Worm (Caenorhabditis elegans) whole organism, midembryonic: Measurements from ENCODE around the gene dgk-4.
A peak's percentile ranks its signal among the peaks of the same experiment; 100 is the strongest.

Experiments used
- T22C8.4 ChIP-seq: fragments of 200-800 bp; sonication (Bioruptor generic); IDR thresholded peaks from 2 replicates; pipeline ENCODE4 v1.3.6; 2022; ENCODE audit warnings: missing genetic modification characterization, missing compliant biosample characterization
- cog-1 ChIP-seq: sonication (generic microtip); optimal IDR thresholded peaks from 2 replicates; lab custom pipeline; 2016; ENCODE audit warnings: missing genetic modification characterization, missing compliant biosample characterization
- flt-1 ChIP-seq: fragments of 200-800 bp; sonication (Bioruptor generic); IDR thresholded peaks from 2 replicates; pipeline ENCODE4 v1.3.6; 2022; ENCODE audit warnings: missing genetic modification characterization, missing compliant biosample characterization
- klf-2 ChIP-seq: fragments of 200-800 bp; sonication (Bioruptor generic); conservative IDR thresholded peaks from 2 replicates; pipeline ENCODE4 v1.3.6; 2022; ENCODE audit warnings: missing genetic modification reagents, missing genetic modification characterization, missing compliant biosample characterization
- med-1 ChIP-seq: sonication (generic microtip); optimal IDR thresholded peaks from 2 replicates; lab custom pipeline; 2017; ENCODE audit warnings: missing genetic modification characterization, mild to moderate bottlenecking, missing compliant biosample characterization, antibody characterized with exemption, missing genetic modification reagents; ENCODE audit not compliant: insufficient read depth
- ref-1 ChIP-seq: fragments of 200-800 bp; sonication (Bioruptor generic); conservative IDR thresholded peaks from 2 replicates; pipeline ENCODE4 v1.3.6; 2022; ENCODE audit warnings: missing genetic modification reagents, missing genetic modification characterization, missing compliant biosample characterization
- tab-1 ChIP-seq: fragments of 200-800 bp; sonication (Bioruptor generic); IDR thresholded peaks from 2 replicates; pipeline ENCODE4 v1.3.6; 2022; ENCODE audit warnings: missing genetic modification characterization, missing compliant biosample characterization
- ztf-23 ChIP-seq: fragments of 200-800 bp; sonication (Bioruptor generic); IDR thresholded peaks from 2 replicates; pipeline ENCODE4 v1.3.6; 2022; ENCODE audit warnings: missing genetic modification reagents, missing genetic modification characterization, missing compliant biosample characterization
- ztf-29 ChIP-seq: fragments of 200-800 bp; sonication (Bioruptor generic); IDR thresholded peaks from 2 replicates; pipeline ENCODE4 v1.3.6; 2022; ENCODE audit warnings: missing genetic modification reagents, missing genetic modification characterization, missing compliant biosample characterization

dgk-4 gene

ce11 chrIV:8627328-8627727 lies 3.8 kb upstream of the dgk-4 start, which contains the start of gene F42A9.11:
F42A9.11 (plus strand) TSS chrIV:8627637.
- no peak for TF ChIP-seq flt-1 (GFP tag; lab: Robert Waterston, UW)

- TF ChIP-seq cog-1 (tag; lab: Kevin White, UChicago), result no peak
- TF ChIP-seq flt-1 (GFP tag; lab: Robert Waterston, UW), result no peak
- TF ChIP-seq tab-1 (GFP tag; lab: Robert Waterston, UW), result no peak
- no peak for TF ChIP-seq med-1 (GFP tag; lab: Kevin White, UChicago)
- no peak for TF ChIP-seq ztf-23
- no peak for TF ChIP-seq klf-2 (GFP tag; lab: Robert Waterston, UW)
- TF ChIP-seq ref-1, result no peak
- no peak for TF ChIP-seq ztf-29 (GFP tag; lab: Robert Waterston, UW)
- no peak for TF ChIP-seq T22C8.4 (GFP tag; lab: Robert Waterston, UW)
Measured at ce11 chrIV:8628262-8628661, 2.9 kb upstream of the dgk-4 start.

- TF ChIP-seq ztf-23 (0 out of 2 replicates have a peak, but pooled peaks have one; percentile 43), klf-2 (GFP tag; lab: Robert Waterston, UW) (no peak), T22C8.4 (GFP tag; lab: Robert Waterston, UW) (no peak), flt-1 (GFP tag; lab: Robert Waterston, UW) (0 out of 2 replicates have a peak, but pooled peaks have one; percentile 5), ztf-29 (GFP tag; lab: Robert Waterston, UW) (no peak), cog-1 (tag; lab: Kevin White, UChicago) (no peak), ref-1 (no peak), tab-1 (GFP tag; lab: Robert Waterston, UW) (no peak), med-1 (GFP tag; lab: Kevin White, UChicago) (no peak)
Measured at ce11 chrIV:8629609-8630052, 1.5 kb upstream of the dgk-4 start.

DNA sequence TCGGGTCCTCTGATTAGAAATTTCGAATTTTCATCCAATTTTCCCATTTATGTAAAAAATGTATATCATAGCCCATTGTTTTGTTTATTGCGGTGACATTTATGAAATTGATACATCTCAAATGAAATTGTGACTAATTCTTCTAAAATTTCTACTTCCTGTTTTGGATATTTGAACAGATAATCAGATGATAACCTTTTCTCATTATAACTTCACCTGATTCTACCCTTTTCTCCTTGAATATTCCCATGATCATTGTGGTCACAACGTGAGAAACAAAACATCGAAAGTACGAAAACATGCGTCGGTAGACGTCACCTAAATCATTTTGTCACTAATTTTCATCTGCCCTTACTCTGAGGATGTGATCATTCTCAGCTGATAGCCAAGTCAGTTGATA lies 890 bp upstream of the dgk-4 start:
- TF ChIP-seq ztf-23, result no peak
- no peak for TF ChIP-seq flt-1 (GFP tag; lab: Robert Waterston, UW)
- no peak for TF ChIP-seq ref-1
- TF ChIP-seq med-1 (GFP tag; lab: Kevin White, UChicago), result no peak
- TF ChIP-seq klf-2 (GFP tag; lab: Robert Waterston, UW), result no peak
- TF ChIP-seq T22C8.4 (GFP tag; lab: Robert Waterston, UW), result no peak
- TF ChIP-seq ztf-29 (GFP tag; lab: Robert Waterston, UW), result no peak

ce11 chrIV:8638761-8639160 lies 7.6 kb downstream of the dgk-4 start, which contains the start of gene F42A9.9:
F42A9.9 (minus strand) TSS chrIV:8638861.
- no peak for TF ChIP-seq klf-2 (GFP tag; lab: Robert Waterston, UW)
- TF ChIP-seq ref-1, result no peak
- no peak for TF ChIP-seq tab-1 (GFP tag; lab: Robert Waterston, UW)
- TF ChIP-seq ztf-23, result no peak
- no peak for TF ChIP-seq ztf-29 (GFP tag; lab: Robert Waterston, UW)
- TF ChIP-seq T22C8.4 (GFP tag; lab: Robert Waterston, UW), result no peak

DNA sequence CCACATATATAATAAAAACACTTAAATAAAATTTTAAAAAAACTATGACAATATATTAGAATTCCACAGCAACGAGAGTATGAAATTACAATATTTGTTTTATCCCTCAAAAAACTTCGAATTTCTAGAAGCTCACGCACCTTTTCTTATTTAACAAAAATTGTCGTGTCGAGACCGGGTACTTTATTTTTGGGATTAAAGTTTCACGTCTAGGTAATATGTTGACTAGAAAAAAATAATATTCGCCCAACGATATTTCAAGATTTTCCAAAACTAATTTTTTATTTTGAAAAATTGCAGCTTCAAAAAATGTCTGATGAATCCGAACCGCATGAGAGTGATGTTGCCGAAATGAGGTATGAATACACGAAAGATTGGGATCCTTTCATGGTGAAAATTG lies 13.3 kb downstream of the dgk-4 start, which contains the start of gene C49C8.3:
TSS of gene C49C8.3 (plus strand) at position 301 of the 400 bp plus-strand sequence.
- TF ChIP-seq med-1 (GFP tag; lab: Kevin White, UChicago) (no peak), ztf-23 (no peak), tab-1 (GFP tag; lab: Robert Waterston, UW) (no peak), T22C8.4 (GFP tag; lab: Robert Waterston, UW) (no peak), ztf-29 (GFP tag; lab: Robert Waterston, UW) (no peak), cog-1 (tag; lab: Kevin White, UChicago) (no peak), flt-1 (GFP tag; lab: Robert Waterston, UW) (no peak), klf-2 (GFP tag; lab: Robert Waterston, UW) (no peak), ref-1 (no peak)

- TF ChIP-seq klf-2 (GFP tag; lab: Robert Waterston, UW), result no peak
- TF ChIP-seq med-1 (GFP tag; lab: Kevin White, UChicago), result no peak
- no peak for TF ChIP-seq ztf-29 (GFP tag; lab: Robert Waterston, UW)
- no peak for TF ChIP-seq ref-1
- no peak for TF ChIP-seq cog-1 (tag; lab: Kevin White, UChicago)
- TF ChIP-seq ztf-23, result no peak
- no peak for TF ChIP-seq flt-1 (GFP tag; lab: Robert Waterston, UW)
- TF ChIP-seq T22C8.4 (GFP tag; lab: Robert Waterston, UW), result no peak
- TF ChIP-seq tab-1 (GFP tag; lab: Robert Waterston, UW), result no peak
Measured at ce11 chrIV:8648502-8648901, 17.4 kb downstream of the dgk-4 start, which contains the start of gene cyp-33E1. cyp-33E1 (minus strand) TSS chrIV:8648602.

- TF ChIP-seq klf-2 (GFP tag; lab: Robert Waterston, UW), result no peak
- TF ChIP-seq T22C8.4 (GFP tag; lab: Robert Waterston, UW), result no peak
- TF ChIP-seq ref-1, result no peak
- no peak for TF ChIP-seq ztf-23
- no peak for TF ChIP-seq med-1 (GFP tag; lab: Kevin White, UChicago)
- no peak for TF ChIP-seq ztf-29 (GFP tag; lab: Robert Waterston, UW)
- TF ChIP-seq cog-1 (tag; lab: Kevin White, UChicago), result no peak
- TF ChIP-seq tab-1 (GFP tag; lab: Robert Waterston, UW), result no peak
- no peak for TF ChIP-seq flt-1 (GFP tag; lab: Robert Waterston, UW)
Measured at ce11 chrIV:8650696-8651095, 19.6 kb downstream of the dgk-4 start, which contains the start of gene C49C8.2. C49C8.2 (plus strand) TSS chrIV:8651088.

ce11 chrIV:8651835-8652234 lies 20.7 kb downstream of the dgk-4 start, which contains the start of gene C49C8.8:
C49C8.8 (plus strand) TSS chrIV:8652135.
- TF ChIP-seq ztf-29 (GFP tag; lab: Robert Waterston, UW), result no peak
- TF ChIP-seq flt-1 (GFP tag; lab: Robert Waterston, UW), result no peak
- TF ChIP-seq ref-1, result no peak
- TF ChIP-seq tab-1 (GFP tag; lab: Robert Waterston, UW), result no peak
- no peak for TF ChIP-seq T22C8.4 (GFP tag; lab: Robert Waterston, UW)
- no peak for TF ChIP-seq med-1 (GFP tag; lab: Kevin White, UChicago)
- TF ChIP-seq ztf-23, result no peak
- TF ChIP-seq cog-1 (tag; lab: Kevin White, UChicago), result no peak
- no peak for TF ChIP-seq klf-2 (GFP tag; lab: Robert Waterston, UW)
